Worm (Caenorhabditis elegans) whole organism, young adult: ENCODE data around the gene Y43F8B.3.

Experiments used
- F22D6.2 ChIP-seq: sonication (generic microtip); optimal IDR thresholded peaks from 2 replicates; lab custom pipeline; 2016; ENCODE audit warnings: mild to moderate bottlenecking, missing genetic modification characterization, missing compliant biosample characterization
- F23B12.7 ChIP-seq: sonication (generic microtip); optimal IDR thresholded peaks from 2 replicates; lab custom pipeline; 2017; ENCODE audit warnings: missing genetic modification characterization, mild to moderate bottlenecking, missing compliant biosample characterization, antibody characterized with exemption, moderate library complexity; ENCODE audit not compliant: insufficient read depth
- F52B5.7 ChIP-seq: sonication (generic microtip); optimal IDR thresholded peaks from 2 replicates; lab custom pipeline; 2016; ENCODE audit warnings: mild to moderate bottlenecking, missing genetic modification characterization, missing compliant biosample characterization
- F57C9.4 ChIP-seq: sonication (generic microtip); optimal IDR thresholded peaks from 2 replicates; lab custom pipeline; 2017; ENCODE audit warnings: mild to moderate bottlenecking, missing genetic modification characterization, missing compliant biosample characterization
- K11D2.4 ChIP-seq: fragments of 200-800 bp; sonication (Bioruptor generic); IDR thresholded peaks from 2 replicates; pipeline ENCODE4 v1.3.6; 2022; ENCODE audit warnings: missing genetic modification reagents, missing genetic modification characterization, missing compliant biosample characterization
- T07F8.4 ChIP-seq: sonication (generic microtip); optimal IDR thresholded peaks from 2 replicates; lab custom pipeline; 2016; ENCODE audit warnings: mild to moderate bottlenecking, missing genetic modification characterization, moderate library complexity, missing compliant biosample characterization
- T26A5.8 ChIP-seq: sonication (generic microtip); optimal IDR thresholded peaks from 2 replicates; lab custom pipeline; 2016; ENCODE audit warnings: missing genetic modification characterization, missing compliant biosample characterization
- Y53F4B.3 ChIP-seq: fragments of 200-800 bp; sonication (Bioruptor generic); IDR thresholded peaks from 2 replicates; pipeline ENCODE4 v1.3.6; 2022; ENCODE audit warnings: missing genetic modification reagents, missing genetic modification characterization, missing compliant biosample characterization
- Y67H2A.10 ChIP-seq: fragments of 200-800 bp; sonication (Bioruptor generic); conservative IDR thresholded peaks from 2 replicates; pipeline ENCODE4 v1.3.6; 2022; ENCODE audit warnings: missing genetic modification reagents, missing genetic modification characterization, missing compliant biosample characterization
- Y95B8A.8 ChIP-seq: fragments of 200-800 bp; sonication (Bioruptor generic); IDR thresholded peaks from 2 replicates; pipeline ENCODE4 v1.3.6; 2022; ENCODE audit warnings: missing genetic modification reagents, missing genetic modification characterization, missing compliant biosample characterization
- akir-1 ChIP-seq: fragments of 200-800 bp; sonication (Bioruptor generic); optimal IDR thresholded peaks from 2 replicates; lab custom pipeline; 2018; ENCODE audit warnings: mild to moderate bottlenecking, missing genetic modification characterization, moderate library complexity, missing compliant biosample characterization
- attf-3 ChIP-seq: fragments of 200-800 bp; sonication (Bioruptor generic); conservative IDR thresholded peaks from 2 replicates; pipeline ENCODE4 v1.3.6; 2022; ENCODE audit warnings: missing genetic modification reagents, missing genetic modification characterization, missing compliant biosample characterization
- attf-5 ChIP-seq: fragments of 200-800 bp; sonication (Bioruptor generic); optimal IDR thresholded peaks from 2 replicates; lab custom pipeline; 2018; ENCODE audit warnings: mild to moderate bottlenecking, missing genetic modification characterization, missing compliant biosample characterization
- attf-6 ChIP-seq: fragments of 200-800 bp; sonication (Bioruptor generic); IDR thresholded peaks from 2 replicates; pipeline ENCODE4 v1.3.6; 2022; ENCODE audit warnings: missing genetic modification reagents, missing genetic modification characterization, missing compliant biosample characterization
- ccch-3 ChIP-seq: fragments of 200-800 bp; sonication (Bioruptor generic); optimal IDR thresholded peaks from 2 replicates; lab custom pipeline; 2018; ENCODE audit warnings: mild to moderate bottlenecking, missing genetic modification characterization, missing compliant biosample characterization
- chd-7 ChIP-seq: sonication (generic microtip); optimal IDR thresholded peaks from 2 replicates; lab custom pipeline; 2016; ENCODE audit warnings: mild to moderate bottlenecking, missing genetic modification characterization, moderate library complexity, missing compliant biosample characterization
- die-1 ChIP-seq: sonication (generic microtip); optimal IDR thresholded peaks from 2 replicates; lab custom pipeline; 2016; ENCODE audit warnings: missing genotype, mild to moderate bottlenecking, missing genetic modification characterization, missing compliant biosample characterization
- dpff-1 ChIP-seq: sonication (generic microtip); optimal IDR thresholded peaks from 2 replicates; lab custom pipeline; 2017; ENCODE audit warnings: mild to moderate bottlenecking, missing genetic modification characterization, missing compliant biosample characterization
- ekl-4 ChIP-seq: fragments of 200-800 bp; sonication (Bioruptor generic); IDR thresholded peaks from 2 replicates; pipeline ENCODE4 v1.3.6; 2022; ENCODE audit warnings: missing genetic modification reagents, missing genetic modification characterization, missing compliant biosample characterization
- ets-4 ChIP-seq: fragments of 200-800 bp; sonication (Bioruptor generic); optimal IDR thresholded peaks from 2 replicates; lab custom pipeline; 2018; ENCODE audit warnings: mild to moderate bottlenecking, missing genetic modification characterization, missing compliant biosample characterization
- hlh-12 ChIP-seq: sonication (generic microtip); optimal IDR thresholded peaks from 2 replicates; lab custom pipeline; 2016; ENCODE audit warnings: missing genetic modification characterization, missing compliant biosample characterization
- hmg-1.2 ChIP-seq: fragments of 200-800 bp; sonication (Bioruptor generic); IDR thresholded peaks from 2 replicates; pipeline ENCODE4 v1.3.6; 2022; ENCODE audit warnings: missing genetic modification reagents, missing genetic modification characterization, missing compliant biosample characterization
- hmg-20 ChIP-seq: fragments of 200-800 bp; sonication (Bioruptor generic); IDR thresholded peaks from 2 replicates; pipeline ENCODE4 v1.3.6; 2022; ENCODE audit warnings: missing genetic modification reagents, missing genetic modification characterization, missing compliant biosample characterization
- hsf-1 ChIP-seq: fragments of 200-800 bp; sonication (Bioruptor generic); IDR thresholded peaks from 2 replicates; pipeline ENCODE4 v1.3.6; 2022; ENCODE audit warnings: missing genetic modification reagents, missing genetic modification characterization, missing compliant biosample characterization
- lin-40 ChIP-seq: sonication (generic microtip); optimal IDR thresholded peaks from 2 replicates; lab custom pipeline; 2016; ENCODE audit warnings: missing genetic modification characterization, mild to moderate bottlenecking, missing compliant biosample characterization, missing genotype, missing genetic modification reagents
- lsl-1 ChIP-seq: fragments of 200-800 bp; sonication (Bioruptor generic); optimal IDR thresholded peaks from 2 replicates; lab custom pipeline; 2018; ENCODE audit warnings: mild to moderate bottlenecking, missing genetic modification characterization, moderate library complexity, missing compliant biosample characterization
- madf-10 ChIP-seq: sonication (generic microtip); optimal IDR thresholded peaks from 2 replicates; lab custom pipeline; 2016; ENCODE audit warnings: mild to moderate bottlenecking, missing genetic modification characterization, missing compliant biosample characterization
- madf-3 ChIP-seq: fragments of 200-800 bp; sonication (Bioruptor generic); IDR thresholded peaks from 2 replicates; pipeline ENCODE4 v1.3.6; 2022; ENCODE audit warnings: missing genetic modification reagents, missing genetic modification characterization, missing compliant biosample characterization
- madf-8 ChIP-seq: fragments of 200-800 bp; sonication (Bioruptor generic); conservative IDR thresholded peaks from 2 replicates; pipeline ENCODE4 v1.3.6; 2022; ENCODE audit warnings: missing genetic modification reagents, missing genetic modification characterization, missing compliant biosample characterization
- mel-28 ChIP-seq: sonication (generic microtip); optimal IDR thresholded peaks from 2 replicates; lab custom pipeline; 2016; ENCODE audit warnings: borderline replicate concordance, mild to moderate bottlenecking, missing genetic modification characterization, missing compliant biosample characterization
- nhr-80 ChIP-seq: sonication (generic microtip); optimal IDR thresholded peaks from 2 replicates; lab custom pipeline; 2016; ENCODE audit warnings: missing genetic modification characterization, missing compliant biosample characterization
- pha-4 ChIP-seq: fragments of 150-350 bp; sonication (generic microtip); optimal IDR thresholded peaks from 2 replicates; lab custom pipeline; 2014; ENCODE audit warnings: missing biosample characterization, missing genetic modification reagents, missing genetic modification characterization
- repo-1 ChIP-seq: sonication (generic microtip); optimal IDR thresholded peaks from 2 replicates; lab custom pipeline; 2017; ENCODE audit warnings: mild to moderate bottlenecking, missing genetic modification characterization, missing compliant biosample characterization
- sdz-38 ChIP-seq: sonication (generic microtip); optimal IDR thresholded peaks from 2 replicates; lab custom pipeline; 2016; ENCODE audit warnings: missing genotype, missing genetic modification characterization, missing compliant biosample characterization
- snpc-1.1 ChIP-seq: sonication (generic microtip); optimal IDR thresholded peaks from 2 replicates; lab custom pipeline; 2017; ENCODE audit warnings: missing genetic modification characterization, mild to moderate bottlenecking, missing compliant biosample characterization, antibody characterized with exemption, moderate library complexity, missing genotype, missing genetic modification reagents; ENCODE audit not compliant: insufficient read depth
- snpc-1.3 ChIP-seq: sonication (generic microtip); optimal IDR thresholded peaks from 2 replicates; lab custom pipeline; 2017; ENCODE audit warnings: missing genetic modification characterization, mild to moderate bottlenecking, missing compliant biosample characterization, antibody characterized with exemption, moderate library complexity, missing genotype, missing genetic modification reagents; ENCODE audit not compliant: insufficient read depth
- snpc-3.4 ChIP-seq: sonication (generic microtip); optimal IDR thresholded peaks from 2 replicates; lab custom pipeline; 2017; ENCODE audit warnings: missing genetic modification characterization, mild to moderate bottlenecking, missing compliant biosample characterization, antibody characterized with exemption, moderate library complexity, missing genotype, missing genetic modification reagents
- snpc-4 ChIP-seq, 5 experiments: fragments of 150-350 bp in 1 of 5; sonication (generic microtip) in 4 of 5; optimal IDR thresholded peaks; 2 replicates each; lab custom pipeline; 2014 to 2018; ENCODE audit warnings: missing genetic modification characterization in 5 of 5, missing biosample characterization in 3 of 5, antibody characterized with exemption in 2 of 5, mild to moderate bottlenecking in 2 of 5, missing compliant biosample characterization in 2 of 5, missing genotype in 2 of 5, moderate library complexity in 2 of 5, missing genetic modification reagents in 1 of 5
- somi-1 ChIP-seq: fragments of 200-800 bp; sonication (Bioruptor generic); optimal IDR thresholded peaks from 2 replicates; lab custom pipeline; 2018; ENCODE audit warnings: mild to moderate bottlenecking, missing genetic modification characterization, missing compliant biosample characterization
- sptf-2 ChIP-seq: fragments of 200-800 bp; sonication (Bioruptor generic); optimal IDR thresholded peaks from 2 replicates; lab custom pipeline; 2018; ENCODE audit warnings: mild to moderate bottlenecking, missing genetic modification characterization, missing compliant biosample characterization
- tbp1 ChIP-seq: fragments of 200-800 bp; sonication (Bioruptor generic); optimal IDR thresholded peaks from 2 replicates; lab custom pipeline; 2018; ENCODE audit warnings: mild to moderate bottlenecking, missing genetic modification characterization, missing compliant biosample characterization
- unc-62 ChIP-seq: fragments of 150-350 bp; optimal IDR thresholded peaks from 2 replicates; lab custom pipeline; 2014; ENCODE audit warnings: missing biosample characterization, missing genetic modification reagents, missing genetic modification characterization
- zfh-2 ChIP-seq: fragments of 200-800 bp; sonication (Bioruptor generic); conservative IDR thresholded peaks from 2 replicates; pipeline ENCODE4 v1.3.6; 2022; ENCODE audit warnings: missing genetic modification reagents, missing genetic modification characterization, missing compliant biosample characterization
- ztf-22 ChIP-seq: fragments of 200-800 bp; sonication (Bioruptor generic); optimal IDR thresholded peaks from 2 replicates; lab custom pipeline; 2018; ENCODE audit warnings: mild to moderate bottlenecking, missing genetic modification characterization, moderate library complexity, missing compliant biosample characterization
- ztf-26 ChIP-seq: sonication (generic microtip); optimal IDR thresholded peaks from 2 replicates; lab custom pipeline; 2017; ENCODE audit warnings: missing genetic modification characterization, missing compliant biosample characterization
- ztf-3 ChIP-seq: fragments of 200-800 bp; sonication (Bioruptor generic); optimal IDR thresholded peaks from 2 replicates; lab custom pipeline; 2018; ENCODE audit warnings: mild to moderate bottlenecking, missing genetic modification characterization, missing compliant biosample characterization

The Y43F8B.3 gene

ce11 chrV:19521351-19522278 is 18.7 kb downstream of the Y43F8B.3 start (continued):
- no peak for TF ChIP-seq snpc-1.3 (tag; lab: Kevin White, UChicago)
- no peak for TF ChIP-seq F23B12.7 (tag; lab: Kevin White, UChicago)
- no peak for TF ChIP-seq attf-3 (GFP tag; lab: Robert Waterston, UW)
- TF ChIP-seq ztf-22 (GFP tag; lab: Kevin White, UChicago), result no peak
- TF ChIP-seq lin-40 (tag; lab: Kevin White, UChicago), result no peak
- TF ChIP-seq mel-28 (tag; lab: Kevin White, UChicago), result no peak
- TF ChIP-seq die-1, result peak; percentile 13
- TF ChIP-seq attf-6, result no peak
- TF ChIP-seq nhr-80, result no peak
- TF ChIP-seq pha-4, result no peak
- TF ChIP-seq somi-1, result no peak
- no peak for TF ChIP-seq repo-1 (tag; lab: Kevin White, UChicago)
- TF ChIP-seq snpc-3.4, result no peak
- TF ChIP-seq madf-3 (GFP tag; lab: Robert Waterston, UW), result no peak
- TF ChIP-seq Y67H2A.10 (GFP tag; lab: Robert Waterston, UW), result no peak
- no peak for TF ChIP-seq F52B5.7 (tag; lab: Kevin White, UChicago)
- no peak for TF ChIP-seq T26A5.8 (tag; lab: Kevin White, UChicago)
- TF ChIP-seq lsl-1 (GFP tag; lab: Kevin White, UChicago), result no peak
- TF ChIP-seq ztf-26 (tag; lab: Kevin White, UChicago), result peak; percentile 32
- no peak for TF ChIP-seq Y53F4B.3 (GFP tag; lab: Robert Waterston, UW)
- TF ChIP-seq unc-62 (GFP tag; lab: Kevin White, UChicago), result no peak
- no peak for TF ChIP-seq K11D2.4 (GFP tag; lab: Robert Waterston, UW)
- TF ChIP-seq dpff-1 (tag; lab: Kevin White, UChicago), result no peak
- no peak for TF ChIP-seq snpc-1.1 (tag; lab: Kevin White, UChicago)
- no peak for TF ChIP-seq ztf-3 (GFP tag; lab: Kevin White, UChicago)
- no peak for TF ChIP-seq snpc-4 (GFP tag; optimal IDR thresholded peaks at IDR 0.05; lab: Kevin White, UChicago)
- TF ChIP-seq snpc-4 (tag; optimal IDR thresholded peaks at IDR 0.05; lab: Kevin White, UChicago), result no peak
- TF ChIP-seq madf-8, result no peak
- TF ChIP-seq ekl-4 (GFP tag; lab: Robert Waterston, UW), result no peak
- no peak for TF ChIP-seq hsf-1 (GFP tag; lab: Robert Waterston, UW)
- TF ChIP-seq akir-1 (GFP tag; lab: Kevin White, UChicago), result no peak
- TF ChIP-seq Y95B8A.8 (GFP tag; lab: Robert Waterston, UW), result no peak
- no peak for TF ChIP-seq hlh-12 (tag; lab: Kevin White, UChicago)
- no peak for TF ChIP-seq T07F8.4 (tag; lab: Kevin White, UChicago)
- no peak for TF ChIP-seq ets-4 (GFP tag; lab: Kevin White, UChicago)
- no peak for TF ChIP-seq sptf-2
- TF ChIP-seq attf-5 (GFP tag; lab: Kevin White, UChicago), result peak; percentile 0
- no peak for TF ChIP-seq madf-10 (tag; lab: Kevin White, UChicago)
- TF ChIP-seq ccch-3 (GFP tag; lab: Kevin White, UChicago), result no peak
- peak; percentile 34; the same call in 1 of the 2 replicates for TF ChIP-seq hmg-1.2 (GFP tag; lab: Robert Waterston, UW)
- no peak for TF ChIP-seq F22D6.2 (tag; lab: Kevin White, UChicago)
- TF ChIP-seq zfh-2 (GFP tag; lab: Robert Waterston, UW), result no peak
- TF ChIP-seq tbp1, result peak; percentile 74
- TF ChIP-seq F57C9.4 (tag; lab: Kevin White, UChicago), result no peak
- no peak for TF ChIP-seq hmg-20
- no peak for TF ChIP-seq chd-7 (tag; lab: Kevin White, UChicago)
- TF ChIP-seq sdz-38, result no peak
